Worm (Caenorhabditis elegans) whole organism, mixed stage, embryonic: ENCODE measurements around the gene nspg-14.

ENCODE experiments used
- M03D4.4 ChIP-seq: sonication (generic microtip); optimal IDR thresholded peaks from 2 replicates; lab custom pipeline; 2017; ENCODE audit warnings: mild to moderate bottlenecking, missing genetic modification characterization, missing compliant biosample characterization
- bed-3 ChIP-seq: fragments of 200-800 bp; sonication (Bioruptor generic); optimal IDR thresholded peaks from 3 replicates; lab custom pipeline; 2018; ENCODE audit warnings: mild to moderate bottlenecking, missing genetic modification characterization, moderate library complexity, missing compliant biosample characterization
- blmp-1 ChIP-seq: fragments of 150-350 bp; optimal IDR thresholded peaks from 2 replicates; lab custom pipeline; 2014; ENCODE audit warnings: missing biosample characterization, missing genetic modification characterization
- ceh-39 ChIP-seq: fragments of 150-350 bp; optimal IDR thresholded peaks from 2 replicates; lab custom pipeline; 2014; ENCODE audit warnings: missing biosample characterization, missing genetic modification characterization
- ceh-83 ChIP-seq: fragments of 200-800 bp; sonication (Bioruptor generic); optimal IDR thresholded peaks from 2 replicates; lab custom pipeline; 2018; ENCODE audit warnings: mild to moderate bottlenecking, missing genetic modification characterization, missing compliant biosample characterization
- ces-1 ChIP-seq: fragments of 150-350 bp; optimal IDR thresholded peaks from 2 replicates; lab custom pipeline; 2014; ENCODE audit warnings: missing biosample characterization, missing genetic modification reagents, missing genetic modification characterization
- cnd-1 ChIP-seq: fragments of 200-800 bp; sonication (Bioruptor generic); optimal IDR thresholded peaks from 2 replicates; lab custom pipeline; 2018; ENCODE audit warnings: mild to moderate bottlenecking, missing genetic modification characterization, missing compliant biosample characterization
- drap-1 ChIP-seq: fragments of 200-800 bp; sonication (Bioruptor generic); optimal IDR thresholded peaks from 3 replicates; lab custom pipeline; 2018; ENCODE audit warnings: mild to moderate bottlenecking, missing genetic modification characterization, missing compliant biosample characterization
- elt-1 ChIP-seq: sonication (generic microtip); optimal IDR thresholded peaks from 2 replicates; lab custom pipeline; 2017; ENCODE audit warnings: missing genetic modification characterization, mild to moderate bottlenecking, missing compliant biosample characterization, antibody characterized with exemption, moderate library complexity, borderline replicate concordance; ENCODE audit not compliant: insufficient read depth
- elt-3 ChIP-seq: fragments of 150-350 bp; optimal IDR thresholded peaks from 2 replicates; lab custom pipeline; 2014; ENCODE audit warnings: missing biosample characterization, missing genetic modification characterization
- flh-1 ChIP-seq: fragments of 200-800 bp; sonication (Bioruptor generic); optimal IDR thresholded peaks from 2 replicates; lab custom pipeline; 2018; ENCODE audit warnings: mild to moderate bottlenecking, missing genetic modification characterization, moderate library complexity, missing compliant biosample characterization
- ham-2 ChIP-seq: fragments of 200-800 bp; sonication (Bioruptor generic); optimal IDR thresholded peaks from 2 replicates; lab custom pipeline; 2018; ENCODE audit warnings: mild to moderate bottlenecking, missing genetic modification characterization, missing compliant biosample characterization
- lin-13 ChIP-seq: fragments of 150-350 bp; optimal IDR thresholded peaks from 2 replicates; lab custom pipeline; 2014; ENCODE audit warnings: missing biosample characterization, missing genetic modification characterization
- lin-32 ChIP-seq: fragments of 200-800 bp; sonication (Bioruptor generic); optimal IDR thresholded peaks from 2 replicates; lab custom pipeline; 2018; ENCODE audit warnings: mild to moderate bottlenecking, missing genetic modification characterization, missing compliant biosample characterization
- lsy-2 ChIP-seq: fragments of 150-350 bp; optimal IDR thresholded peaks from 2 replicates; lab custom pipeline; 2014; ENCODE audit warnings: missing biosample characterization, missing genetic modification characterization
- mab-5 ChIP-seq: fragments of 150-350 bp; optimal IDR thresholded peaks from 2 replicates; lab custom pipeline; 2014; ENCODE audit warnings: missing biosample characterization, missing genetic modification characterization
- mep-1 ChIP-seq: fragments of 150-350 bp; optimal IDR thresholded peaks from 2 replicates; lab custom pipeline; 2017; ENCODE audit warnings: missing biosample characterization, missing genetic modification reagents, missing genetic modification characterization, inconsistent platforms
- mls-2 ChIP-seq: sonication (generic microtip); optimal IDR thresholded peaks from 2 replicates; lab custom pipeline; 2016; ENCODE audit warnings: mild to moderate bottlenecking, missing genetic modification characterization, moderate library complexity, missing compliant biosample characterization
- nhr-12 ChIP-seq: fragments of 150-350 bp; optimal IDR thresholded peaks from 2 replicates; lab custom pipeline; 2014; ENCODE audit warnings: missing biosample characterization, missing genetic modification characterization
- nhr-2 ChIP-seq: fragments of 150-350 bp; optimal IDR thresholded peaks from 2 replicates; lab custom pipeline; 2014; ENCODE audit warnings: missing biosample characterization, missing genetic modification characterization
- nhr-237 ChIP-seq: fragments of 150-350 bp; optimal IDR thresholded peaks from 2 replicates; lab custom pipeline; 2014; ENCODE audit warnings: missing biosample characterization, missing genetic modification characterization
- nhr-28 ChIP-seq: fragments of 150-350 bp; optimal IDR thresholded peaks from 2 replicates; lab custom pipeline; 2014; ENCODE audit warnings: missing biosample characterization, missing genetic modification characterization
- nhr-76 ChIP-seq: sonication (generic microtip); optimal IDR thresholded peaks from 2 replicates; lab custom pipeline; 2017; ENCODE audit warnings: missing biosample characterization, missing genetic modification characterization
- pha-4 ChIP-seq: fragments of 150-350 bp; optimal IDR thresholded peaks from 2 replicates; lab custom pipeline; 2018; ENCODE audit warnings: missing biosample characterization, missing genetic modification reagents, missing genetic modification characterization
- sem-2 ChIP-seq: fragments of 200-800 bp; sonication (Bioruptor generic); optimal IDR thresholded peaks from 2 replicates; lab custom pipeline; 2018; ENCODE audit warnings: mild to moderate bottlenecking, missing genetic modification characterization, missing compliant biosample characterization
- snpc-4 ChIP-seq: fragments of 150-350 bp; optimal IDR thresholded peaks from 2 replicates; lab custom pipeline; 2014; ENCODE audit warnings: missing biosample characterization, missing genetic modification characterization
- sptf-1 ChIP-seq: sonication (generic microtip); optimal IDR thresholded peaks from 2 replicates; lab custom pipeline; 2017; ENCODE audit warnings: mild to moderate bottlenecking, missing genetic modification characterization, moderate library complexity, missing compliant biosample characterization
- tbx-8 ChIP-seq: fragments of 200-800 bp; sonication (Bioruptor generic); optimal IDR thresholded peaks from 2 replicates; lab custom pipeline; 2018; ENCODE audit warnings: mild to moderate bottlenecking, missing genetic modification characterization, moderate library complexity, missing compliant biosample characterization
- unc-120 ChIP-seq: sonication (generic microtip); optimal IDR thresholded peaks from 2 replicates; lab custom pipeline; 2017; ENCODE audit warnings: missing genetic modification characterization, missing compliant biosample characterization; ENCODE audit not compliant: poor library complexity, severe bottlenecking
- unc-39 ChIP-seq: fragments of 150-350 bp; optimal IDR thresholded peaks from 2 replicates; lab custom pipeline; 2014; ENCODE audit warnings: missing biosample characterization, missing genetic modification characterization
- unc-62 ChIP-seq: fragments of 150-350 bp; optimal IDR thresholded peaks from 2 replicates; lab custom pipeline; 2014; ENCODE audit warnings: missing biosample characterization, missing genetic modification reagents, missing genetic modification characterization
- zip-8 ChIP-seq: fragments of 150-350 bp; optimal IDR thresholded peaks from 2 replicates; lab custom pipeline; 2014; ENCODE audit warnings: missing biosample characterization, missing genetic modification characterization
- ztf-11 ChIP-seq: fragments of 150-350 bp; optimal IDR thresholded peaks from 2 replicates; lab custom pipeline; 2014; ENCODE audit warnings: missing biosample characterization, missing genetic modification characterization

nspg-14 gene

ce11 chrX:5216063-5216462, 36.8 kb upstream of the nspg-14 start, which contains the start of gene hrpa-2:
hrpa-2 (plus strand) TSS chrX:5216363.
- TF ChIP-seq pha-4 (tag; lab: Kevin White, UChicago) (no peak), drap-1 (GFP tag; lab: Kevin White, UChicago) (no peak), mab-5 (tag; lab: Kevin White, UChicago) (no peak), M03D4.4 (tag; lab: Kevin White, UChicago) (no peak), unc-120 (tag; lab: Kevin White, UChicago) (no peak), cnd-1 (tag; lab: Kevin White, UChicago) (no peak), nhr-76 (tag; lab: Kevin White, UChicago) (no peak), zip-8 (tag; lab: Kevin White, UChicago) (no peak), ztf-11 (tag; lab: Kevin White, UChicago) (no peak), ceh-83 (GFP tag; lab: Kevin White, UChicago) (no peak), nhr-2 (no peak), unc-62 (GFP tag; lab: Kevin White, UChicago) (no peak), unc-39 (tag; lab: Kevin White, UChicago) (no peak), lsy-2 (no peak), tbx-8 (GFP tag; lab: Kevin White, UChicago) (no peak), ceh-39 (no peak)

DNA sequence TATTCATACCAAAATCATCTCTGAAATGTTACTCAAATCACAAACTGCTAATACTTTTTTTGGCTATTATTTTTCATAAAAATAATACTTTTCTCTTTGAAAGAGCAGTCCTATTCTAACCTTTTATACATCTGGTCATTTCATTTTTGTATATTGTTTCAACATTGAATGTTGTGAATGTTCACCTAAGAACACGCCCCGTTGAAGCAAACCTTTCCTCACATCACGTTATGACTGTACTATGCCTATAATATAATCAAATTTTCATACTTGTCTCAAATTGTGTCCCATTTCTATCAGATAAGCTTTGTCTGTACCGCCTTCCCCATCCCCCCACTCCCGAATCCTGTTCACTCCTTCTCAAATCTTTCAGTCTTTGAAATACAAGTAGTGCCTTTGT, 34.5 kb upstream of the nspg-14 start:
- TF ChIP-seq elt-1 (tag; lab: Kevin White, UChicago), result no peak
- no peak for TF ChIP-seq nhr-2
- no peak for TF ChIP-seq ztf-11 (tag; lab: Kevin White, UChicago)
- TF ChIP-seq unc-62 (GFP tag; lab: Kevin White, UChicago), result no peak
- no peak for TF ChIP-seq unc-39 (tag; lab: Kevin White, UChicago)
- TF ChIP-seq mep-1, result no peak
- TF ChIP-seq unc-120 (tag; lab: Kevin White, UChicago), result no peak
- TF ChIP-seq sem-2 (GFP tag; lab: Kevin White, UChicago), result no peak
- TF ChIP-seq lin-13 (tag; lab: Kevin White, UChicago), result no peak
- TF ChIP-seq lin-32 (GFP tag; lab: Kevin White, UChicago), result no peak
- TF ChIP-seq drap-1 (GFP tag; lab: Kevin White, UChicago), result no peak
- TF ChIP-seq lsy-2, result no peak
- no peak for TF ChIP-seq nhr-76 (tag; lab: Kevin White, UChicago)
- TF ChIP-seq nhr-28 (tag; lab: Kevin White, UChicago), result no peak
- TF ChIP-seq sptf-1, result no peak
- TF ChIP-seq bed-3 (GFP tag; lab: Kevin White, UChicago), result no peak
- TF ChIP-seq mab-5 (tag; lab: Kevin White, UChicago), result no peak
- no peak for TF ChIP-seq M03D4.4 (tag; lab: Kevin White, UChicago)

- TF ChIP-seq ces-1 (GFP tag; lab: Kevin White, UChicago) (no peak), bed-3 (GFP tag; lab: Kevin White, UChicago) (no peak), elt-1 (tag; lab: Kevin White, UChicago) (no peak), ceh-83 (GFP tag; lab: Kevin White, UChicago) (no peak), pha-4 (tag; lab: Kevin White, UChicago) (no peak), mls-2 (tag; lab: Kevin White, UChicago) (no peak), lin-13 (tag; lab: Kevin White, UChicago) (no peak), snpc-4 (tag; lab: Kevin White, UChicago) (no peak), nhr-2 (no peak), nhr-237 (tag; lab: Kevin White, UChicago) (no peak), lin-32 (GFP tag; lab: Kevin White, UChicago) (no peak), unc-39 (tag; lab: Kevin White, UChicago) (no peak), zip-8 (tag; lab: Kevin White, UChicago) (no peak), tbx-8 (GFP tag; lab: Kevin White, UChicago) (no peak), blmp-1 (tag; lab: Kevin White, UChicago) (no peak), nhr-12 (tag; lab: Kevin White, UChicago) (no peak), mep-1 (no peak), nhr-76 (tag; lab: Kevin White, UChicago) (no peak), cnd-1 (tag; lab: Kevin White, UChicago) (no peak), elt-3 (no peak)
- TF ChIP-seq, all 35 proteins: peak for 0
Observed at ce11 chrX:5226265-5226664, 26.6 kb upstream of the nspg-14 start, which contains the start of gene H28G03.3. H28G03.3 (minus strand) TSS chrX:5226365.

- TF ChIP-seq unc-39 (tag; lab: Kevin White, UChicago) (no peak), sem-2 (GFP tag; lab: Kevin White, UChicago) (no peak), ceh-39 (no peak), sptf-1 (no peak), elt-1 (tag; lab: Kevin White, UChicago) (no peak), nhr-28 (tag; lab: Kevin White, UChicago) (no peak), ztf-11 (tag; lab: Kevin White, UChicago) (no peak), mep-1 (no peak), ham-2 (GFP tag; lab: Kevin White, UChicago) (no peak), nhr-76 (tag; lab: Kevin White, UChicago) (no peak), lsy-2 (no peak), mab-5 (tag; lab: Kevin White, UChicago) (no peak), ces-1 (GFP tag; lab: Kevin White, UChicago) (no peak), unc-62 (GFP tag; lab: Kevin White, UChicago) (no peak), lin-32 (GFP tag; lab: Kevin White, UChicago) (no peak), nhr-237 (tag; lab: Kevin White, UChicago) (no peak), flh-1 (no peak), unc-120 (tag; lab: Kevin White, UChicago) (no peak)
Observed at ce11 chrX:5238246-5238645, 14.6 kb upstream of the nspg-14 start.
